Fruit fly (Drosophila melanogaster): Measurements from ENCODE around the gene CG1677.

The CG1677 gene

DNA sequence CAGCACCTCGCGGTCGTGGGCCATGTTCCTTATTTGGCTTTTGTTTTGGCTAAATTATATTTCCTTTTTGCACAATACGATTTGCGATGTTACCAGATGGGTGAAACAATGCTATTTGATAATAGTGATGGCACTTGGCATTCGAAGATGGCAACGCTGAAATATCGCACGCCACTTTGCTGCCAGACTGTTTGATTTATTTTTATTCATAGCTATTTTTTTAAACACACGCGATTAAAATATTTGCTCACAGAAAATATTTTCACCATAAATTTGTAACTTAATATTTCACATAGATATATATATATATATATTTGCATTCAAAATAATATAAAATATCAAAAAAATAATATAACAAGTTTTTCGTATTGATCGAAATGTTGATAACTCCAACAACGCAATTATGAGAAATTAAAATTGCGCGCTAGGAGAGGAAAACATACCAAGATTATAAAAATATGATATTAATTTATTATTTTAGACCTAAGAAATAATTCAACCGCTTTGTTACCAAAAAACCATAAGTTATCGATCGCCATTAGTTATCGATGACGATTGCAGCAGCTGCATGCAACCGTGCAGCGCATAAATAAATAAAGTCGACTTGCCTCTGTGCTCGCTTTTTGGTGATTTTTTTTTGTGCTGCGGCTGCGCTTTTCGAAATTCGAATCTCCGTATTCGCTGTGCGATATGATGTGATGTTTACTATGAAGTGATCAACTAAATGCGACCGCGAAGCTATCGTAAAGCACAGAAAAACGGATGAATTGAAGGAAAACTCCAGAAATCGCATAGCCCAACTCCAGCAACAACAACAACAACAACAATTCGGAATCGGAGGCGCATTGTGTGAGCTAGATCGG, 81.7 kb downstream of the CG1677 start, which contains the start of the genes Atg5 and Dok:
TSS of gene Atg5 (minus strand) at position 122 of the 863 bp plus-strand sequence.
TSS of gene Dok (plus strand) at position 566 of the 863 bp plus-strand sequence.
- TF ChIP-seq N (GFP tag; optimal IDR thresholded peaks at IDR 0.05) (no peak), sage (GFP tag; optimal IDR thresholded peaks at IDR 0.05) (no peak), Sp1 (GFP tag; optimal IDR thresholded peaks at IDR 0.05) (no peak), jim (GFP tag; optimal IDR thresholded peaks at IDR 0.05) (no peak), sv (GFP tag; optimal IDR thresholded peaks at IDR 0.05) (no peak), CrebA (GFP tag; optimal IDR thresholded peaks at IDR 0.05; ENCODE audit: borderline replicate concordance) (no peak), ey (GFP tag; optimal IDR thresholded peaks at IDR 0.05) (no peak), foxo (GFP tag; optimal IDR thresholded peaks at IDR 0.05) (peak in 1 of 2 experiments; percentile 43), Vsx2 (GFP tag; optimal IDR thresholded peaks at IDR 0.05; ENCODE audit: partially characterized antibody) (no peak), Hr78 (GFP tag; optimal IDR thresholded peaks at IDR 0.05) (no peak), rgr (GFP tag; optimal IDR thresholded peaks at IDR 0.05) (peak; percentile 11), pan (optimal IDR thresholded peaks at IDR 0.05) (no peak), CG32264 (GFP tag; optimal IDR thresholded peaks at IDR 0.05) (no peak), Jra (GFP tag; optimal IDR thresholded peaks at IDR 0.05) (no peak), HLH106 (tag; optimal IDR thresholded peaks at IDR 0.05) (peak; percentile 33), Myc (optimal IDR thresholded peaks at IDR 0.05) (peak; percentile 41), Rel (GFP tag; optimal IDR thresholded peaks at IDR 0.05) (no peak), Rel (tag; optimal IDR thresholded peaks at IDR 0.05) (peak; percentile 68), fru (GFP tag; optimal IDR thresholded peaks at IDR 0.05) (no peak), Hr83 (GFP tag; optimal IDR thresholded peaks at IDR 0.05; ENCODE audit: poor library complexity, severe bottlenecking) (peak; percentile 20), Dfd (GFP tag; optimal IDR thresholded peaks at IDR 0.05) (no peak), dmrt93B (GFP tag; optimal IDR thresholded peaks at IDR 0.05) (no peak), h (GFP tag; optimal IDR thresholded peaks at IDR 0.05) (peak; percentile 15), OdsH (GFP tag; optimal IDR thresholded peaks at IDR 0.05) (no peak), psq (GFP tag; optimal IDR thresholded peaks at IDR 0.05) (no peak), usp (GFP tag; optimal IDR thresholded peaks at IDR 0.05) (no peak), brk (GFP tag; optimal IDR thresholded peaks at IDR 0.05) (no peak), Hnf4 (GFP tag; optimal IDR thresholded peaks at IDR 0.05) (peak; percentile 17), tai (GFP tag; optimal IDR thresholded peaks at IDR 0.05) (no peak), lola (GFP tag; optimal IDR thresholded peaks at IDR 0.05) (no peak), GATAd (GFP tag; optimal IDR thresholded peaks at IDR 0.05) (no peak), dl (GFP tag; optimal IDR thresholded peaks at IDR 0.05; ENCODE audit: insufficient read depth in 1 of 2, partially characterized antibody in 2 of 2) (no peak), br (GFP tag; optimal IDR thresholded peaks at IDR 0.05) (no peak)

DNA sequence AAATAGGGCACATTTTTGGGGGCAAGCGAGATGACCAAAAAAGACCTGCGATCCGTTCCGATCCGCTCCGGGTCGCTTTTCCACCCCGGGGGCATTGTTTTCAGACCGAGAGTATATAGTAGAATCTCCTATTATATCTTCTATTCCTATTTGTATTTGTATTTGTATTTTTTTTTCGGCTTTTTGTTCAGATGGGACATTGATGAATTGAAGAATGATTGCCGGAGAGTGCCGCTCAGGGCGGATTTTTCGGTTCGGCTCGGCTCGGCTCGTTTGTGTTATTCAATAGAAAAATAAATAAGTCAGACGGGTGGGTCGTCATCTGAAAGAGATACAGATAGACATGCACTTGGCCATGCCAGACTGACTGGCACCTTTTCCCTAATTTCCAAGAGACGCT, 83.8 kb downstream of the CG1677 start:
- TF ChIP-seq Vsx2 (GFP tag; optimal IDR thresholded peaks at IDR 0.05; ENCODE audit: partially characterized antibody) (no peak), Hr78 (GFP tag; optimal IDR thresholded peaks at IDR 0.05) (no peak), CrebA (GFP tag; optimal IDR thresholded peaks at IDR 0.05; ENCODE audit: borderline replicate concordance) (no peak), h (GFP tag; optimal IDR thresholded peaks at IDR 0.05) (no peak), lola (GFP tag; optimal IDR thresholded peaks at IDR 0.05) (no peak), sage (GFP tag; optimal IDR thresholded peaks at IDR 0.05) (no peak), rgr (GFP tag; optimal IDR thresholded peaks at IDR 0.05) (no peak), Rel (GFP tag; optimal IDR thresholded peaks at IDR 0.05) (no peak), Rel (tag; optimal IDR thresholded peaks at IDR 0.05) (no peak), GATAd (GFP tag; optimal IDR thresholded peaks at IDR 0.05) (no peak), Dif (GFP tag; optimal IDR thresholded peaks at IDR 0.05; ENCODE audit: partially characterized antibody) (no peak)

DNA sequence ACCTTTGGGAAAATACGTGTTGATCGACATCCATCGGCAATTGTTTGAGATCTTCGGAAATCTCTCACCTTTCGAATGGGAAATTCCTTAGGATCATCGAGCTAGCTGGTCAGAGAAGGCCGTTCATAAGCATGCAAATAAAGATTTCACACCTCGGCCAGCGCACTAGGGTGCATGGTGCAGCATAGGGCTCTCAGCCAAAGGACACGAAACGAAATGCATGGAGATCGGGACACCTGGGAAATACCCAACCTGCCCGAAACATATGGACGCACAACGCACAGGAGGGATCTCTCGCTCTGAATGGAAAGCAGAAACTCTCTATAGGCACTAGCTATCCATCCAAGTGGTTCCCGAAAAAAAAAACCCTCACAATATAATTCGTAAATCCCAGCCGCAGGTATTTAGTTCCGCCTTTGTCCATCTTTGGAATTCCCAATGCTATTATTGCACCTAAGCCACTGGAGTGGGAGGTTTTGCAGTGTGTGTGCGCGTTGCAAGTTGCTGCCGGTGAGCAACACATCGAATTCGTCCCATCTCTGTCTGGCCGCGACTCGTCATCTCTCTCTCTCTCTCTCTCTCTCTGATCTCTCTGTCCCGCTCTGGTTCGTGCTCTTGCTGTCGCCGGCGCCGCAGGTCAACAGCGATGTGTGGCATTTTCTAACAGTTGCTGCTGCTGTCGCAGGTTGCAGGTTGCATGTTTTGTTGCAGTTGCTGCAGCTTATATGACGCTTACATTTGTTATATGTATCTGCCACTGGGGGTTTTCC, 85.0 kb downstream of the CG1677 start:
- no peak for TF ChIP-seq Mio (GFP tag; optimal IDR thresholded peaks at IDR 0.05)
- no peak for TF ChIP-seq ey (GFP tag; optimal IDR thresholded peaks at IDR 0.05)
- TF ChIP-seq OdsH (GFP tag; optimal IDR thresholded peaks at IDR 0.05) = no peak
- no peak for TF ChIP-seq Dif (GFP tag; optimal IDR thresholded peaks at IDR 0.05; ENCODE audit: partially characterized antibody)
- no peak for TF ChIP-seq lola (GFP tag; optimal IDR thresholded peaks at IDR 0.05)
- no peak for TF ChIP-seq Jra (GFP tag; optimal IDR thresholded peaks at IDR 0.05)
- TF ChIP-seq Hnf4 (GFP tag; optimal IDR thresholded peaks at IDR 0.05) = no peak
- TF ChIP-seq dmrt93B (GFP tag; optimal IDR thresholded peaks at IDR 0.05) = no peak
- TF ChIP-seq brk (GFP tag; optimal IDR thresholded peaks at IDR 0.05) = no peak
- no peak for TF ChIP-seq tai (GFP tag; optimal IDR thresholded peaks at IDR 0.05)

Measured in whole organism, wandering third instar larva.